Worm (Caenorhabditis elegans) whole organism, L4/young adult: ENCODE data around the gene R05D3.8.

Source experiments
- W03F9.2 ChIP-seq: fragments of 150-350 bp; optimal IDR thresholded peaks from 2 replicates; lab custom pipeline; 2014; ENCODE audit warnings: missing biosample characterization, missing genetic modification characterization
- dao-5 ChIP-seq: sonication (generic microtip); optimal IDR thresholded peaks from 2 replicates; lab custom pipeline; 2016; ENCODE audit warnings: missing genotype, missing genetic modification characterization, moderate library complexity, missing compliant biosample characterization
- him-1 ChIP-seq: sonication (generic microtip); optimal IDR thresholded peaks from 2 replicates; lab custom pipeline; 2016; ENCODE audit warnings: missing genotype, missing genetic modification reagents, missing genetic modification characterization, missing compliant biosample characterization

ce11 chrIII:8354644-8355461 is 3.3 kb downstream of the R05D3.8 start, which contains the start of gene unc-116:
- peak; percentile 17 for TF ChIP-seq him-1 (tag; lab: Kevin White, UChicago)
- no peak for TF ChIP-seq dao-5 (tag; lab: Kevin White, UChicago)
- TF ChIP-seq W03F9.2 (tag; lab: Kevin White, UChicago), result no peak
